Fruit fly (Drosophila melanogaster) whole organism, embryonic: ENCODE data around the gene CG13258.

Source experiments
- Asciz ChIP-seq: fragments of 200-800 bp; sonication (Bioruptor generic); optimal IDR thresholded peaks from 2 replicates; lab custom pipeline; 2017; ENCODE audit warnings: missing biosample characterization, mild to moderate bottlenecking, missing genetic modification characterization, missing genetic modification reagents
- BEAF-32 ChIP-seq: fragments of 200-800 bp; sonication (Bioruptor generic); optimal IDR thresholded peaks from 3 replicates; lab custom pipeline; 2017; ENCODE audit warnings: missing biosample characterization, missing genetic modification characterization, mild to moderate bottlenecking, moderate library complexity, missing genetic modification reagents
- CG10274 ChIP-seq: fragments of 200-800 bp; sonication (Bioruptor generic); optimal IDR thresholded peaks from 3 replicates; lab custom pipeline; 2017; ENCODE audit warnings: missing biosample characterization, mild to moderate bottlenecking, missing genetic modification characterization
- CG10321 ChIP-seq: fragments of 200-800 bp; sonication (Bioruptor generic); IDR thresholded peaks from 2 replicates; pipeline ENCODE4 v1.3.6; 2022; ENCODE audit warnings: missing biosample characterization, missing genetic modification characterization
- CG11696 ChIP-seq: fragments of 200-800 bp; sonication (Bioruptor generic); IDR thresholded peaks from 2 replicates; pipeline ENCODE4 v1.3.6; 2022; ENCODE audit warnings: missing biosample characterization, missing genetic modification characterization
- CG13424 ChIP-seq: fragments of 200-800 bp; sonication (Bioruptor generic); optimal IDR thresholded peaks from 2 replicates; lab custom pipeline; 2019; ENCODE audit warnings: missing biosample characterization, mild to moderate bottlenecking, missing genetic modification characterization, moderate library complexity
- CG13775 ChIP-seq: fragments of 200-800 bp; sonication (Bioruptor generic); optimal IDR thresholded peaks from 3 replicates; lab custom pipeline; 2017; ENCODE audit warnings: missing biosample characterization, mild to moderate bottlenecking, missing genetic modification characterization
- CG15514 ChIP-seq: fragments of 200-800 bp; sonication (Bioruptor generic); optimal IDR thresholded peaks from 3 replicates; lab custom pipeline; 2017; ENCODE audit warnings: missing biosample characterization, missing genetic modification characterization, mild to moderate bottlenecking, moderate library complexity, missing genetic modification reagents
- CG1647 ChIP-seq: fragments of 200-800 bp; sonication (Bioruptor generic); optimal IDR thresholded peaks from 3 replicates; lab custom pipeline; 2016; ENCODE audit warnings: missing biosample characterization, missing genetic modification characterization
- CG17186 ChIP-seq: fragments of 200-800 bp; sonication (Bioruptor generic); optimal IDR thresholded peaks from 3 replicates; lab custom pipeline; 2017; ENCODE audit warnings: missing biosample characterization, missing genetic modification reagents, missing genetic modification characterization
- CG17361 ChIP-seq: fragments of 200-800 bp; sonication (Bioruptor generic); IDR thresholded peaks from 3 replicates; pipeline ENCODE4 v1.3.6; 2022; ENCODE audit warnings: missing biosample characterization, missing genetic modification characterization
- CG1832 ChIP-seq: fragments of 200-800 bp; sonication (Bioruptor generic); optimal IDR thresholded peaks from 2 replicates; lab custom pipeline; 2017; ENCODE audit warnings: missing biosample characterization, mild to moderate bottlenecking, missing genetic modification characterization, inconsistent platforms
- CG2678 ChIP-seq: fragments of 200-800 bp; sonication (Bioruptor generic); optimal IDR thresholded peaks from 3 replicates; lab custom pipeline; 2019; ENCODE audit warnings: missing biosample characterization, mild to moderate bottlenecking, missing genetic modification characterization, moderate library complexity
- CG2712 ChIP-seq: fragments of 200-800 bp; optimal IDR thresholded peaks from 3 replicates; lab custom pipeline; 2019; ENCODE audit warnings: missing biosample characterization, mild to moderate bottlenecking, missing genetic modification characterization, moderate library complexity
- CG3847 ChIP-seq: fragments of 200-800 bp; sonication (Bioruptor generic); IDR thresholded peaks from 2 replicates; pipeline ENCODE4 v1.3.6; 2022; ENCODE audit warnings: missing biosample characterization, missing genetic modification characterization
- CG4617 ChIP-seq: fragments of 200-800 bp; sonication (Bioruptor generic); optimal IDR thresholded peaks from 3 replicates; lab custom pipeline; 2016; ENCODE audit warnings: missing biosample characterization, missing genetic modification characterization, borderline replicate concordance
- CG4707 ChIP-seq: fragments of 200-800 bp; sonication (Bioruptor generic); optimal IDR thresholded peaks from 2 replicates; lab custom pipeline; 2018; ENCODE audit warnings: missing biosample characterization, mild to moderate bottlenecking, missing genetic modification characterization, moderate library complexity
- CG6272 ChIP-seq: fragments of 200-800 bp; sonication (Bioruptor generic); IDR thresholded peaks from 2 replicates; pipeline ENCODE4 v1.3.6; 2022; ENCODE audit warnings: missing biosample characterization, missing genetic modification characterization
- CG7556 ChIP-seq: fragments of 200-800 bp; sonication (Bioruptor generic); optimal IDR thresholded peaks from 2 replicates; lab custom pipeline; 2017; ENCODE audit warnings: missing biosample characterization, mild to moderate bottlenecking, missing genetic modification characterization
- CG7987 ChIP-seq: fragments of 200-800 bp; sonication (Bioruptor generic); optimal IDR thresholded peaks from 2 replicates; lab custom pipeline; 2018; ENCODE audit warnings: missing biosample characterization, mild to moderate bottlenecking, missing genetic modification characterization, moderate library complexity
- CG9609 ChIP-seq: fragments of 200-800 bp; sonication (Bioruptor generic); optimal IDR thresholded peaks from 3 replicates; lab custom pipeline; 2016; ENCODE audit warnings: missing biosample characterization, missing genetic modification characterization
- CG9727 ChIP-seq: fragments of 200-800 bp; sonication (Bioruptor generic); optimal IDR thresholded peaks from 3 replicates; lab custom pipeline; 2017; ENCODE audit warnings: missing biosample characterization, mild to moderate bottlenecking, missing genetic modification characterization
- Camta ChIP-seq: fragments of 200-800 bp; sonication (Bioruptor generic); optimal IDR thresholded peaks from 2 replicates; lab custom pipeline; 2016; ENCODE audit warnings: missing biosample characterization, missing genetic modification characterization
- ERR ChIP-seq: fragments of 200-800 bp; sonication (Bioruptor generic); optimal IDR thresholded peaks from 2 replicates; lab custom pipeline; 2016; ENCODE audit warnings: missing biosample characterization, missing genetic modification characterization
- Eip74EF ChIP-seq, 2 experiments: fragments of 200-800 bp in 1 of 2; fragments of >200 bp in 1 of 2; sonication (Bioruptor generic) in 1 of 2; optimal IDR thresholded peaks; 2 replicates each; lab custom pipeline; 2017 to 2019; ENCODE audit warnings: missing biosample characterization in 2 of 2, missing genetic modification characterization in 2 of 2, mild to moderate bottlenecking in 1 of 2, moderate library complexity in 1 of 2
- Gsc ChIP-seq: fragments of 200-800 bp; sonication (Bioruptor generic); IDR thresholded peaks from 2 replicates; pipeline ENCODE4 v1.3.6; 2022; ENCODE audit warnings: missing biosample characterization, missing genetic modification characterization
- HmgZ ChIP-seq: fragments of 200-800 bp; sonication (Bioruptor generic); optimal IDR thresholded peaks from 2 replicates; lab custom pipeline; 2018; ENCODE audit warnings: missing biosample characterization, mild to moderate bottlenecking, missing genetic modification characterization
- Kr ChIP-seq: fragments of 200-800 bp; sonication (Bioruptor generic); optimal IDR thresholded peaks from 2 replicates; lab custom pipeline; 2017; ENCODE audit warnings: missing biosample characterization, mild to moderate bottlenecking, missing genetic modification characterization
- Nf-YC ChIP-seq: fragments of 200-800 bp; optimal IDR thresholded peaks from 3 replicates; lab custom pipeline; 2019; ENCODE audit warnings: missing biosample characterization, mild to moderate bottlenecking, missing genetic modification characterization, moderate library complexity
- Opbp ChIP-seq: fragments of 200-800 bp; sonication (Bioruptor generic); IDR thresholded peaks from 3 replicates; pipeline ENCODE4 v1.3.6; 2022; ENCODE audit warnings: missing biosample characterization, missing genetic modification characterization; ENCODE audit not compliant: partially characterized antibody
- Pdp1 ChIP-seq, 2 experiments: fragments of 200-800 bp; sonication (Bioruptor generic); optimal IDR thresholded peaks; 3 replicates each; lab custom pipeline; 2016; ENCODE audit warnings: missing biosample characterization in 2 of 2, missing genetic modification characterization in 2 of 2, mild to moderate bottlenecking in 1 of 2, moderate library complexity in 1 of 2
- Six4 ChIP-seq: fragments of 200-800 bp; sonication (Bioruptor generic); optimal IDR thresholded peaks from 2 replicates; lab custom pipeline; 2016; ENCODE audit warnings: missing biosample characterization, missing genetic modification characterization
- Taf1 ChIP-seq: fragments of 200-800 bp; sonication (Bioruptor generic); IDR thresholded peaks from 2 replicates; pipeline ENCODE4 v1.3.6; 2022; ENCODE audit warnings: missing biosample characterization, missing genetic modification characterization
- Tbp ChIP-seq: fragments of >200 bp; optimal IDR thresholded peaks from 2 replicates; lab custom pipeline; 2018; ENCODE audit warnings: missing biosample characterization, missing genetic modification characterization
- Xbp1 ChIP-seq: fragments of 200-800 bp; sonication (Bioruptor generic); optimal IDR thresholded peaks from 3 replicates; lab custom pipeline; 2016; ENCODE audit warnings: missing biosample characterization, mild to moderate bottlenecking, missing genetic modification characterization
- ab ChIP-seq: fragments of 200-800 bp; sonication (Bioruptor generic); optimal IDR thresholded peaks from 2 replicates; lab custom pipeline; 2016; ENCODE audit warnings: missing biosample characterization, missing genetic modification characterization
- al ChIP-seq: fragments of 200-800 bp; sonication (Bioruptor generic); IDR thresholded peaks from 2 replicates; pipeline ENCODE4 v1.3.6; 2022; ENCODE audit warnings: missing biosample characterization, missing genetic modification characterization
- crc ChIP-seq: fragments of 200-800 bp; sonication (Bioruptor generic); optimal IDR thresholded peaks from 2 replicates; lab custom pipeline; 2016; ENCODE audit warnings: missing biosample characterization, missing genetic modification characterization
- dm ChIP-seq: fragments of 200-800 bp; sonication (Bioruptor generic); optimal IDR thresholded peaks from 3 replicates; lab custom pipeline; 2016; ENCODE audit warnings: missing biosample characterization, missing genetic modification characterization
- dmrt11E ChIP-seq: fragments of 200-800 bp; sonication (Bioruptor generic); optimal IDR thresholded peaks from 3 replicates; lab custom pipeline; 2018; ENCODE audit warnings: missing biosample characterization, mild to moderate bottlenecking, missing genetic modification characterization, moderate library complexity
- fd102C ChIP-seq: fragments of 200-800 bp; sonication (Bioruptor generic); optimal IDR thresholded peaks from 2 replicates; lab custom pipeline; 2018; ENCODE audit warnings: missing biosample characterization, mild to moderate bottlenecking, missing genetic modification characterization, moderate library complexity
- ftz-f1 ChIP-seq: fragments of 200-800 bp; sonication (Bioruptor generic); optimal IDR thresholded peaks from 2 replicates; lab custom pipeline; 2016; ENCODE audit warnings: missing biosample characterization, missing genetic modification characterization
- fu2 ChIP-seq: fragments of 200-800 bp; sonication (Bioruptor generic); optimal IDR thresholded peaks from 2 replicates; lab custom pipeline; 2016; ENCODE audit warnings: missing biosample characterization, missing genetic modification characterization
- gfzf ChIP-seq: fragments of 200-800 bp; sonication (Bioruptor generic); optimal IDR thresholded peaks from 2 replicates; lab custom pipeline; 2016; ENCODE audit warnings: missing biosample characterization, mild to moderate bottlenecking, missing genetic modification characterization, moderate library complexity
- gsb ChIP-seq: fragments of 200-800 bp; sonication (Bioruptor generic); IDR thresholded peaks from 2 replicates; pipeline ENCODE4 v1.3.6; 2022; ENCODE audit warnings: missing biosample characterization, missing genetic modification characterization
- her ChIP-seq: fragments of 200-800 bp; sonication (Bioruptor generic); optimal IDR thresholded peaks from 2 replicates; lab custom pipeline; 2016; ENCODE audit warnings: missing biosample characterization, missing genetic modification characterization
- jing ChIP-seq: fragments of 200-800 bp; sonication (Bioruptor generic); optimal IDR thresholded peaks from 2 replicates; lab custom pipeline; 2018; ENCODE audit warnings: missing biosample characterization, mild to moderate bottlenecking, missing genetic modification characterization
- lmd ChIP-seq: fragments of 200-800 bp; sonication (Bioruptor generic); IDR thresholded peaks from 2 replicates; pipeline ENCODE4 v1.3.6; 2022; ENCODE audit warnings: missing biosample characterization, missing genetic modification characterization
- odd ChIP-seq: fragments of 200-800 bp; sonication (Bioruptor generic); optimal IDR thresholded peaks from 2 replicates; lab custom pipeline; 2017; ENCODE audit warnings: missing biosample characterization, mild to moderate bottlenecking, missing genetic modification characterization
- seq ChIP-seq: fragments of 200-800 bp; sonication (Bioruptor generic); IDR thresholded peaks from 2 replicates; pipeline ENCODE4 v1.3.6; 2022; ENCODE audit warnings: missing biosample characterization, missing genetic modification characterization
- unc-4 ChIP-seq: fragments of 200-800 bp; sonication (Bioruptor generic); IDR thresholded peaks from 2 replicates; pipeline ENCODE4 v1.3.6; 2022; ENCODE audit warnings: missing biosample characterization, missing genetic modification characterization; ENCODE audit not compliant: partially characterized antibody

The CG13258 gene

DNA sequence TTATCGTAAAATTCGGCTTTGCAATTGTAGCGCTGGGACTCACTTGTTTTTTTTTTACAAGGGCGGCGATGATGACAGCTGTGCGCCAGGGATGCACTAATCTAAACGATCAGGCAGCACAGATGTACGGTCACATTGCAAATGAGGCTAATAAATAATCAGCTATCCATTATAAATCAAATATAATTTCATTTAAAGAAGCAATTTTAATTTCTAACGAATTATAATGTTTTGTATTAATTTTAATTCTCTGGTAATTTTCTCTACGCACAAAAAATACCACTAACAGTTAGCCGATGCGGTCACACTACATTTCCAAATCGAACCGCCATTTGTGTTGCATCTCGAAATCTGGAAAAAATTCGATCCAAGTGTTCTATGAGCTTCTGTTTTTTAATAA is 17.8 kb upstream of the CG13258 start, which contains the start of the genes cni and fzy (continued):
- no peak for TF ChIP-seq Tbp (GFP tag; lab: Kevin White, UChicago)
- TF ChIP-seq CG10274 (GFP tag; lab: Kevin White, UChicago): no peak
- TF ChIP-seq CG17186: peak; percentile 68
- peak; percentile 70 for TF ChIP-seq CG4617 (GFP tag; lab: Kevin White, UChicago)
- no peak for TF ChIP-seq CG7556
- TF ChIP-seq gfzf (GFP tag; lab: Kevin White, UChicago): peak; percentile 80
- no peak for TF ChIP-seq ab (GFP tag; lab: Kevin White, UChicago)
- no peak for TF ChIP-seq lmd (GFP tag; lab: Robert Waterston, UW)
- no peak; the same call in 2 of the 3 replicates for TF ChIP-seq Opbp (GFP tag; lab: Robert Waterston, UW)
- peak; percentile 93 for TF ChIP-seq ftz-f1 (GFP tag; lab: Kevin White, UChicago)
- peak; percentile 44 for TF ChIP-seq CG9727 (GFP tag; lab: Kevin White, UChicago)
- no peak for TF ChIP-seq crc (GFP tag; lab: Kevin White, UChicago)
- peak; percentile 1 to 29 for TF ChIP-seq Pdp1 (GFP tag; optimal IDR thresholded peaks at IDR 0.05; lab: Kevin White, UChicago)
- TF ChIP-seq CG6272 (GFP tag; lab: Robert Waterston, UW): no peak
- peak; percentile 62 for TF ChIP-seq BEAF-32 (GFP tag; lab: Kevin White, UChicago)
- no peak for TF ChIP-seq odd (GFP tag; lab: Kevin White, UChicago)
- no peak for TF ChIP-seq CG11696 (GFP tag; lab: Robert Waterston, UW)
- TF ChIP-seq al (GFP tag; lab: Robert Waterston, UW): no peak
- TF ChIP-seq CG1832 (GFP tag; lab: Kevin White, UChicago): no peak
- no peak for TF ChIP-seq ERR (GFP tag; lab: Kevin White, UChicago)
- TF ChIP-seq unc-4 (GFP tag; lab: Robert Waterston, UW): peak; percentile 37; the same call in 1 of the 2 replicates
- peak; percentile 21 for TF ChIP-seq Xbp1 (GFP tag; lab: Kevin White, UChicago)
- TF ChIP-seq fu2 (GFP tag; lab: Kevin White, UChicago): peak; percentile 9
- peak; percentile 8 for TF ChIP-seq CG13424 (tag; lab: Kevin White, UChicago)
- peak; percentile 45 for TF ChIP-seq CG13775 (GFP tag; lab: Kevin White, UChicago)
- TF ChIP-seq CG7987: no peak
- no peak for TF ChIP-seq fd102C
- no peak for TF ChIP-seq gsb (GFP tag; lab: Robert Waterston, UW)
- TF ChIP-seq jing (GFP tag; lab: Kevin White, UChicago): no peak
- TF ChIP-seq CG2712 (tag; lab: Kevin White, UChicago): peak; percentile 63
- no peak for TF ChIP-seq seq (GFP tag; lab: Robert Waterston, UW)
- TF ChIP-seq Asciz (GFP tag; lab: Kevin White, UChicago): no peak
- no peak for TF ChIP-seq CG10321 (GFP tag; lab: Robert Waterston, UW)
- TF ChIP-seq CG9609 (GFP tag; lab: Kevin White, UChicago): no peak
- TF ChIP-seq Camta (GFP tag; lab: Kevin White, UChicago): peak; percentile 22
- no peak for TF ChIP-seq CG1647
- peak; percentile 38; the same call in 1 of the 3 replicates for TF ChIP-seq CG17361 (GFP tag; lab: Robert Waterston, UW)
- TF ChIP-seq Kr (GFP tag; lab: Kevin White, UChicago): no peak
- peak; percentile 64 for TF ChIP-seq CG15514 (GFP tag; lab: Kevin White, UChicago)
- peak; percentile 8 for TF ChIP-seq Six4 (GFP tag; lab: Kevin White, UChicago)
- TF ChIP-seq CG3847 (GFP tag; lab: Robert Waterston, UW): peak; percentile 78
- no peak for TF ChIP-seq Taf1 (GFP tag; lab: Robert Waterston, UW)
- peak; percentile 37 for TF ChIP-seq Nf-YC (tag; lab: Kevin White, UChicago)
- peak; percentile 23 for TF ChIP-seq CG2678
- no peak for TF ChIP-seq Eip74EF (GFP tag; optimal IDR thresholded peaks at IDR 0.05; lab: Kevin White, UChicago)
- peak; percentile 56 for TF ChIP-seq HmgZ (tag; lab: Kevin White, UChicago)
- no peak for TF ChIP-seq CG4707 (GFP tag; lab: Kevin White, UChicago)
- no peak for TF ChIP-seq dm (GFP tag; lab: Kevin White, UChicago)
- no peak for TF ChIP-seq Gsc (GFP tag; lab: Robert Waterston, UW)
- TF ChIP-seq her (GFP tag; lab: Kevin White, UChicago): no peak
- peak; percentile 21 for TF ChIP-seq dmrt11E
